Fruit fly (Drosophila melanogaster) whole organism, prepupa: ENCODE data around the gene CG14431.

ENCODE experiments used
- Blimp-1 ChIP-seq: fragments of 200-800 bp; sonication (Bioruptor generic); optimal IDR thresholded peaks from 3 replicates; lab custom pipeline; 2017; ENCODE audit warnings: missing biosample characterization, missing genetic modification characterization, mild to moderate bottlenecking, moderate library complexity, missing genetic modification reagents
- CG10631 ChIP-seq: fragments of 200-800 bp; sonication (Bioruptor generic); optimal IDR thresholded peaks from 2 replicates; lab custom pipeline; 2016; ENCODE audit warnings: missing biosample characterization, missing genetic modification characterization
- Hr38 ChIP-seq: sonication (Bioruptor generic); optimal IDR thresholded peaks from 2 replicates; lab custom pipeline; 2016; ENCODE audit warnings: missing biosample characterization, missing genetic modification characterization
- Sox15 ChIP-seq: fragments of 200-800 bp; sonication (Bioruptor generic); optimal IDR thresholded peaks from 3 replicates; lab custom pipeline; 2016; ENCODE audit warnings: missing biosample characterization, missing genetic modification characterization
- lz ChIP-seq: fragments of 200-800 bp; sonication (Bioruptor generic); optimal IDR thresholded peaks from 3 replicates; lab custom pipeline; 2016; ENCODE audit warnings: missing biosample characterization, missing genetic modification characterization

dm6 chrX:6859756-6860412 is 48.2 kb upstream of the CG14431 start:
- TF ChIP-seq Hr38 (no peak), lz (GFP tag; lab: Kevin White, UChicago) (peak; percentile 83), Sox15 (GFP tag; lab: Kevin White, UChicago) (no peak), CG10631 (GFP tag; lab: Kevin White, UChicago) (peak; percentile 45), Blimp-1 (GFP tag; lab: Kevin White, UChicago) (peak; percentile 78)
